Worm (Caenorhabditis elegans): ENCODE data around the gene B0250.8.

Gene B0250.8

DNA sequence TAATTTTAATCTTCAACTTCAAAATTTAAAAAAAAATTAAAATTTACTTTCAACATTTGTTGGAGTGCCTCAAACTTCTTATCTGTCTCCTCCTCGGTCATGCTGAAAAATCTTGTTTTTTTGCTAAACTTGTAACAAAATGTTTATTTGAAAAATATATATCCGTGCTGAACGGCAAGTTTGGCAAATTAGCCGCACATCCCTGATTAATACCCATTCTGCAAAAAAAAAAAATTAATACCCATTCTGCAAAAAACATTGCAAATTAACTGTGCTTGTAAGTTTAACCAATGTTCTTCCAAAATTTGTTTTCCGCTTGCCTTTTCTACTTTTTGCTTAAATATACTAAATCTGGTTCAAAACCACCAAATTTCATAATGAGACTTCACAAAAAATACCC, 17.2 kb downstream of the B0250.8 start, which contains the start of gene F48F5.6:
TSS of gene F48F5.6 (minus strand) at position 101 of the 400 bp plus-strand sequence.
- TF ChIP-seq ceh-24 (tag; optimal IDR thresholded peaks at IDR 0.05) (no peak), nfya-1 (tag; optimal IDR thresholded peaks at IDR 0.05) (no peak), Y22D7AL.16 (tag; optimal IDR thresholded peaks at IDR 0.05) (no peak), nhr-232 (tag; optimal IDR thresholded peaks at IDR 0.05) (no peak), unc-3 (GFP tag; conservative IDR thresholded peaks at IDR 0.05) (no peak), unc-3 (tag; optimal IDR thresholded peaks at IDR 0.05) (no peak)

DNA sequence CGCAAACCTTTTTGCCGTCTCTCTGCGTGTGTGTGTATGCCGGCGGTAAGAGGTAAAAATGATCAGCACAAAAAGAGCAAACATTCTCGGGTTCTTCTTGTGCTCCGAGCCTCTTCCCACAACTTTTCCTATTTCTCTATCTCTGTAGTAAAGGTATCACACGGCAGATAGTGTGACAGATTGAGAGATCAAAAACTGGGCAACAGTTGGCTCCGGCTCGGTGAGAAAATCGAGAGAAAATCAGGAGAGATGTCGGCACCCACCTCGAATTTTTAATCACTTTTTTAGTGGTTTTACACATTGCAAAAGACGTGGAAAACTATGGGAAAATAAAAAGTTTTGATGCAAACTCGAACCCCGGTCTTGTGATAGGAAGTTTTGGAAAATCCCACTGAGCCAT, 18.5 kb downstream of the B0250.8 start:
- TF ChIP-seq hlh-6 (tag; optimal IDR thresholded peaks at IDR 0.05), result no peak
- peak; percentile 37 for TF ChIP-seq ceh-18 (tag; optimal IDR thresholded peaks at IDR 0.05)

DNA sequence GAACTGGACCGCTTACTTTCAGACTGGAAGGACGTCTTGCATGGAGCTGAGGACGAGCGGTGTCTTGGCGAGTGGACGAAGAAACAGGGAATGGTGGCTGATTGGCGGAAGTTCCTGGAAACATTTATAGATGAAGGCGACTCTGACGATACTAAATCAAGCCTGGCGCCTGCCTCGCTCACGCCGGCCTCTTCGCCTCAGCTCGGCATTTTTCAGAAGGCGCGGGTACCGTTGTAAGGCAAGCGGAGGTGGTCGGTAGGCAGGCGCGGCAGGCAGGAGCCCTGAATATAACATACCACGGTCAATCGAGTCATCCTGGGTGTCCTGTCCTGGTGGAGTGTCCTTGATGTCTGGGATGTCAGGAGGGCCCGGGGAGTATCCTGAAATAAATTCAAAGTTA, 24.4 kb downstream of the B0250.8 start:
- TF ChIP-seq pag-3 (tag; optimal IDR thresholded peaks at IDR 0.05; ENCODE audit: borderline replicate concordance) (no peak), hlh-13 (GFP tag; optimal IDR thresholded peaks at IDR 0.05) (no peak), elt-4 (tag; optimal IDR thresholded peaks at IDR 0.05) (no peak), nhr-232 (tag; optimal IDR thresholded peaks at IDR 0.05) (no peak), tbx-2 (tag; optimal IDR thresholded peaks at IDR 0.05) (no peak), ceh-34 (tag; optimal IDR thresholded peaks at IDR 0.05) (no peak), hlh-30 (tag; optimal IDR thresholded peaks at IDR 0.05; ENCODE audit: insufficient read depth) (no peak), ceh-14 (tag; optimal IDR thresholded peaks at IDR 0.05) (no peak), ceh-19 (GFP tag; optimal IDR thresholded peaks at IDR 0.05) (no peak), dve-1 (tag; optimal IDR thresholded peaks at IDR 0.05) (no peak), ets-4 (tag; optimal IDR thresholded peaks at IDR 0.05) (no peak), sox-2 (GFP tag; IDR thresholded peaks at IDR 0.05) (no peak), pax-1 (tag; optimal IDR thresholded peaks at IDR 0.05) (no peak), ceh-6 (GFP tag; optimal IDR thresholded peaks at IDR 0.05) (no peak), C38D4.7 (GFP tag; optimal IDR thresholded peaks at IDR 0.05) (no peak), hlh-6 (tag; optimal IDR thresholded peaks at IDR 0.05) (no peak)

DNA sequence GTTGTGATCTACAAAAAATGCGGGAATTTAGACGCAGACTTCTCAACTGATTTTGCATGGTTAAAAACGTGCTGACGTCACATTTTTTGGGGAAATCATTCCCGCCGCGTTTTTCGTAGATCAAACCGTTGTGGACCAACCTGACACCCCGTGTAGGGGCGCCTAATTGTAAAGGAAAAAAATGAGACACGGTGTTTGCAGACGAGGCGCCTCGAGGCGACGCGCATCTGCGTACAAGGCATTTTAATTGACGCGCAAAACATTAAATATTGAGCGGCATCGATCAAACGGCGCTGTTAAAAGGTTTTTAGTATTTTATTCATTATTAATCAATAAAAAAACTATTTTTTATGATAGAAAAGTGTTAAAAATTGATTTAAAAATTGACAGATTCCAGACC, 38.9 kb downstream of the B0250.8 start:
- peak; percentile 54 for TF ChIP-seq pha-2 (tag; optimal IDR thresholded peaks at IDR 0.05)

DNA sequence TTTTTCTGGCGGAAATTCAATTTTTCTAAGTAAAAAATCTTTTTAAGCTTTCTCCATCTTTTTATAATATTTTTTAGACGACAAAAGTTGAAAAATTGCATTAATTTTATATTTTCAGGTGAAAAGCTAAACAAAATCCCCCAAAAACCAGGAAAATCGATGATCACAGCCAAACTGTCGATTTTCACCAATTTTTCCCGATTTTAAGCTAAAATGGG, 45.2 kb downstream of the B0250.8 start, which contains the start of the genes fce-2 and F48F5.8:
TSS of gene fce-2 (plus strand) at position 119 of the 218 bp plus-strand sequence.
TSS of gene F48F5.8 (plus strand) at position 160 of the 218 bp plus-strand sequence.
- no peak for TF ChIP-seq ets-4 (tag; optimal IDR thresholded peaks at IDR 0.05)
- no peak for TF ChIP-seq ttx-3 (tag; optimal IDR thresholded peaks at IDR 0.05)
- no peak for TF ChIP-seq nhr-232 (tag; optimal IDR thresholded peaks at IDR 0.05)
- TF ChIP-seq unc-86 (tag; optimal IDR thresholded peaks at IDR 0.05), result no peak
- no peak for TF ChIP-seq pag-3 (tag; optimal IDR thresholded peaks at IDR 0.05; ENCODE audit: borderline replicate concordance)
- no peak for TF ChIP-seq ceh-34 (tag; optimal IDR thresholded peaks at IDR 0.05)
- TF ChIP-seq ama-1 (optimal IDR thresholded peaks at IDR 0.05), result no peak
- TF ChIP-seq fkh-6 (tag; optimal IDR thresholded peaks at IDR 0.05), result no peak
- TF ChIP-seq ceh-22 (tag; optimal IDR thresholded peaks at IDR 0.05), result no peak
- TF ChIP-seq ahr-1 (tag; optimal IDR thresholded peaks at IDR 0.05), result no peak
- TF ChIP-seq sox-4 (tag; optimal IDR thresholded peaks at IDR 0.05), result no peak
- no peak for TF ChIP-seq tbx-7 (tag; optimal IDR thresholded peaks at IDR 0.05)
- TF ChIP-seq mec-3 (tag; optimal IDR thresholded peaks at IDR 0.05; ENCODE audit: borderline replicate concordance), result no peak
- no peak for TF ChIP-seq lin-11 (tag; optimal IDR thresholded peaks at IDR 0.05)
- TF ChIP-seq ceh-6 (GFP tag; optimal IDR thresholded peaks at IDR 0.05), result no peak
- no peak for TF ChIP-seq elt-4 (tag; optimal IDR thresholded peaks at IDR 0.05)
- TF ChIP-seq ceh-48 (tag; optimal IDR thresholded peaks at IDR 0.05), result no peak

Data from whole organism, late embryonic.